Fruit fly (Drosophila melanogaster) whole organism, prepupa: ENCODE data around the gene Mnt.

Source experiments
- Blimp-1 ChIP-seq: fragments of 200-800 bp; sonication (Bioruptor generic); optimal IDR thresholded peaks from 3 replicates; lab custom pipeline; 2017; ENCODE audit warnings: missing biosample characterization, missing genetic modification characterization, mild to moderate bottlenecking, moderate library complexity, missing genetic modification reagents
- CG10631 ChIP-seq: fragments of 200-800 bp; sonication (Bioruptor generic); optimal IDR thresholded peaks from 2 replicates; lab custom pipeline; 2016; ENCODE audit warnings: missing biosample characterization, missing genetic modification characterization
- CG10669 ChIP-seq: fragments of 200-800 bp; sonication (Bioruptor generic); optimal IDR thresholded peaks from 3 replicates; lab custom pipeline; 2018; ENCODE audit warnings: missing biosample characterization, mild to moderate bottlenecking, missing genetic modification characterization, moderate library complexity
- CG11294 ChIP-seq: fragments of 200-800 bp; sonication (Bioruptor generic); IDR thresholded peaks from 2 replicates; pipeline ENCODE4 v1.3.6; 2022; ENCODE audit warnings: missing biosample characterization, missing genetic modification characterization
- CG11902 ChIP-seq: fragments of 200-800 bp; sonication (Bioruptor generic); optimal IDR thresholded peaks from 3 replicates; lab custom pipeline; 2016; ENCODE audit warnings: missing biosample characterization, missing genetic modification characterization
- CG15336 ChIP-seq: fragments of 200-800 bp; sonication (Bioruptor generic); IDR thresholded peaks from 2 replicates; pipeline ENCODE4 v1.3.6; 2022; ENCODE audit warnings: missing biosample characterization, missing genetic modification characterization
- CG1621 ChIP-seq: fragments of 200-800 bp; sonication (Bioruptor generic); optimal IDR thresholded peaks from 3 replicates; lab custom pipeline; 2018; ENCODE audit warnings: missing biosample characterization, mild to moderate bottlenecking, missing genetic modification characterization
- CG16779 ChIP-seq: fragments of 200-800 bp; sonication (Bioruptor generic); optimal IDR thresholded peaks from 3 replicates; lab custom pipeline; 2017; ENCODE audit warnings: missing biosample characterization, mild to moderate bottlenecking, missing genetic modification characterization
- CG3032 ChIP-seq: fragments of 200-800 bp; optimal IDR thresholded peaks from 2 replicates; lab custom pipeline; 2019; ENCODE audit warnings: missing biosample characterization, mild to moderate bottlenecking, missing genetic modification characterization, moderate library complexity
- CG31627 ChIP-seq: fragments of 200-800 bp; sonication (Bioruptor generic); optimal IDR thresholded peaks from 3 replicates; lab custom pipeline; 2016; ENCODE audit warnings: missing biosample characterization, missing genetic modification characterization
- CG32006 ChIP-seq: fragments of 200-800 bp; sonication (Bioruptor generic); optimal IDR thresholded peaks from 3 replicates; lab custom pipeline; 2017; ENCODE audit warnings: missing biosample characterization, mild to moderate bottlenecking, missing genetic modification characterization
- CG34406 ChIP-seq: fragments of 200-800 bp; sonication (Bioruptor generic); optimal IDR thresholded peaks from 3 replicates; lab custom pipeline; 2016; ENCODE audit warnings: missing biosample characterization, missing genetic modification characterization
- CG4318 ChIP-seq: fragments of 200-800 bp; sonication (Bioruptor generic); optimal IDR thresholded peaks from 3 replicates; lab custom pipeline; 2017; ENCODE audit warnings: missing biosample characterization, mild to moderate bottlenecking, missing genetic modification characterization
- CG6163 ChIP-seq: fragments of 200-800 bp; sonication (Bioruptor generic); IDR thresholded peaks from 3 replicates; pipeline ENCODE4 v1.3.6; 2022; ENCODE audit warnings: missing biosample characterization, missing genetic modification characterization
- CG6276 ChIP-seq: fragments of 200-800 bp; sonication (Bioruptor generic); optimal IDR thresholded peaks from 2 replicates; lab custom pipeline; 2017; ENCODE audit warnings: missing biosample characterization, mild to moderate bottlenecking, missing genetic modification characterization
- CG6792 ChIP-seq: fragments of 200-800 bp; sonication (Bioruptor generic); optimal IDR thresholded peaks from 3 replicates; lab custom pipeline; 2016; ENCODE audit warnings: missing biosample characterization, missing genetic modification characterization
- CG6808 ChIP-seq: fragments of 200-800 bp; sonication (Bioruptor generic); optimal IDR thresholded peaks from 3 replicates; lab custom pipeline; 2017; ENCODE audit warnings: missing biosample characterization, missing genetic modification characterization, mild to moderate bottlenecking, moderate library complexity, missing genetic modification reagents
- CG6854 ChIP-seq: fragments of 200-800 bp; sonication (Bioruptor generic); optimal IDR thresholded peaks from 2 replicates; lab custom pipeline; 2017; ENCODE audit warnings: missing biosample characterization, mild to moderate bottlenecking, missing genetic modification characterization
- CG7368 ChIP-seq: fragments of 200-800 bp; sonication (Bioruptor generic); optimal IDR thresholded peaks from 3 replicates; lab custom pipeline; 2016; ENCODE audit warnings: missing biosample characterization, missing genetic modification characterization
- CG8632 ChIP-seq: fragments of 200-800 bp; sonication (Bioruptor generic); optimal IDR thresholded peaks from 3 replicates; lab custom pipeline; 2016; ENCODE audit warnings: missing biosample characterization, missing genetic modification characterization
- CG9139 ChIP-seq: fragments of 200-800 bp; sonication (Bioruptor generic); optimal IDR thresholded peaks from 3 replicates; lab custom pipeline; 2017; ENCODE audit warnings: missing biosample characterization, mild to moderate bottlenecking, missing genetic modification characterization
- Eip78C ChIP-seq: fragments of 200-800 bp; sonication (Bioruptor generic); peaks from one replicate; lab custom pipeline; 2016; ENCODE audit warnings: missing biosample characterization, missing genetic modification characterization
- Ets21C ChIP-seq: fragments of 200-800 bp; sonication (Bioruptor generic); optimal IDR thresholded peaks from 3 replicates; lab custom pipeline; 2016; ENCODE audit warnings: missing biosample characterization, missing genetic modification characterization
- Gug ChIP-seq: fragments of 200-800 bp; sonication (Bioruptor generic); IDR thresholded peaks from 2 replicates; pipeline ENCODE4 v1.3.6; 2022; ENCODE audit warnings: missing biosample characterization, missing genetic modification characterization
- Hr39 ChIP-seq: fragments of 200-800 bp; sonication (Bioruptor generic); optimal IDR thresholded peaks from 2 replicates; lab custom pipeline; 2016; ENCODE audit warnings: missing biosample characterization, missing genetic modification characterization
- Lpt ChIP-seq: fragments of 200-800 bp; sonication (Bioruptor generic); optimal IDR thresholded peaks from 3 replicates; lab custom pipeline; 2016; ENCODE audit warnings: missing biosample characterization, missing genetic modification characterization
- Met ChIP-seq: fragments of 200-800 bp; sonication (Bioruptor generic); optimal IDR thresholded peaks from 3 replicates; lab custom pipeline; 2016; ENCODE audit warnings: missing biosample characterization, missing genetic modification characterization
- OdsH ChIP-seq: fragments of 200-800 bp; sonication (Bioruptor generic); optimal IDR thresholded peaks from 3 replicates; lab custom pipeline; 2016; ENCODE audit warnings: missing biosample characterization, missing genetic modification characterization
- Smox ChIP-seq: fragments of 200-800 bp; sonication (Bioruptor generic); optimal IDR thresholded peaks from 3 replicates; lab custom pipeline; 2016; ENCODE audit warnings: missing biosample characterization, missing genetic modification characterization
- Sox14 ChIP-seq: fragments of 200-800 bp; sonication (Bioruptor generic); optimal IDR thresholded peaks from 3 replicates; lab custom pipeline; 2016; ENCODE audit warnings: missing biosample characterization, missing genetic modification characterization
- Sox15 ChIP-seq: fragments of 200-800 bp; sonication (Bioruptor generic); optimal IDR thresholded peaks from 3 replicates; lab custom pipeline; 2016; ENCODE audit warnings: missing biosample characterization, missing genetic modification characterization
- achi ChIP-seq: fragments of 200-800 bp; sonication (Bioruptor generic); optimal IDR thresholded peaks from 3 replicates; lab custom pipeline; 2016; ENCODE audit warnings: missing biosample characterization, missing genetic modification characterization
- acj6 ChIP-seq: fragments of 200-800 bp; sonication (Bioruptor generic); optimal IDR thresholded peaks from 3 replicates; lab custom pipeline; 2016; ENCODE audit warnings: missing biosample characterization, missing genetic modification characterization
- cyc ChIP-seq: fragments of 200-800 bp; sonication (Bioruptor generic); optimal IDR thresholded peaks from 3 replicates; lab custom pipeline; 2016; ENCODE audit warnings: missing biosample characterization, missing genetic modification characterization
- dac ChIP-seq: fragments of 200-800 bp; sonication (Bioruptor generic); optimal IDR thresholded peaks from 2 replicates; lab custom pipeline; 2017; ENCODE audit warnings: missing biosample characterization, mild to moderate bottlenecking, missing genetic modification characterization
- dsx ChIP-seq: fragments of 200-800 bp; optimal IDR thresholded peaks from 3 replicates; lab custom pipeline; 2019; ENCODE audit warnings: missing biosample characterization, mild to moderate bottlenecking, missing genetic modification characterization, moderate library complexity; ENCODE audit not compliant: poor library complexity, severe bottlenecking
- eg ChIP-seq: fragments of 200-800 bp; sonication (Bioruptor generic); IDR thresholded peaks from 3 replicates; pipeline ENCODE4 v1.3.6; 2022; ENCODE audit warnings: missing biosample characterization, missing genetic modification characterization
- esn ChIP-seq: fragments of 200-800 bp; sonication (Bioruptor generic); optimal IDR thresholded peaks from 2 replicates; lab custom pipeline; 2016; ENCODE audit warnings: missing biosample characterization, mild to moderate bottlenecking, missing genetic modification characterization, moderate library complexity
- fd59A ChIP-seq: fragments of 200-800 bp; sonication (Bioruptor generic); optimal IDR thresholded peaks from 2 replicates; lab custom pipeline; 2017; ENCODE audit warnings: missing biosample characterization, mild to moderate bottlenecking, missing genetic modification characterization, missing genetic modification reagents
- fd85E ChIP-seq: fragments of 200-800 bp; sonication (Bioruptor generic); optimal IDR thresholded peaks from 3 replicates; lab custom pipeline; 2016; ENCODE audit warnings: missing biosample characterization, missing genetic modification characterization
- fkh ChIP-seq: fragments of 200-800 bp; sonication (Bioruptor generic); optimal IDR thresholded peaks from 3 replicates; lab custom pipeline; 2017; ENCODE audit warnings: missing biosample characterization, mild to moderate bottlenecking, missing genetic modification characterization, moderate library complexity
- net ChIP-seq: fragments of 200-800 bp; sonication (Bioruptor generic); optimal IDR thresholded peaks from 3 replicates; lab custom pipeline; 2016; ENCODE audit warnings: missing biosample characterization, missing genetic modification characterization
- spab ChIP-seq: fragments of 200-800 bp; sonication (Bioruptor generic); optimal IDR thresholded peaks from 2 replicates; lab custom pipeline; 2017; ENCODE audit warnings: missing biosample characterization, mild to moderate bottlenecking, missing genetic modification characterization, missing genetic modification reagents
- ss ChIP-seq, 2 experiments: fragments of 200-800 bp; sonication (Bioruptor generic); optimal IDR thresholded peaks; 2 replicates in 1 of 2; 3 replicates in 1 of 2; lab custom pipeline; 2017 to 2018; ENCODE audit warnings: mild to moderate bottlenecking in 2 of 2, missing biosample characterization in 2 of 2, missing genetic modification characterization in 2 of 2, moderate library complexity in 1 of 2
- svp ChIP-seq: fragments of 200-800 bp; sonication (Bioruptor generic); peaks from one replicate; lab custom pipeline; 2016; ENCODE audit warnings: missing biosample characterization, missing genetic modification characterization
- vri ChIP-seq: fragments of 200-800 bp; sonication (Bioruptor generic); optimal IDR thresholded peaks from 3 replicates; lab custom pipeline; 2016; ENCODE audit warnings: missing biosample characterization, mild to moderate bottlenecking, missing genetic modification characterization

Mnt gene

DNA sequence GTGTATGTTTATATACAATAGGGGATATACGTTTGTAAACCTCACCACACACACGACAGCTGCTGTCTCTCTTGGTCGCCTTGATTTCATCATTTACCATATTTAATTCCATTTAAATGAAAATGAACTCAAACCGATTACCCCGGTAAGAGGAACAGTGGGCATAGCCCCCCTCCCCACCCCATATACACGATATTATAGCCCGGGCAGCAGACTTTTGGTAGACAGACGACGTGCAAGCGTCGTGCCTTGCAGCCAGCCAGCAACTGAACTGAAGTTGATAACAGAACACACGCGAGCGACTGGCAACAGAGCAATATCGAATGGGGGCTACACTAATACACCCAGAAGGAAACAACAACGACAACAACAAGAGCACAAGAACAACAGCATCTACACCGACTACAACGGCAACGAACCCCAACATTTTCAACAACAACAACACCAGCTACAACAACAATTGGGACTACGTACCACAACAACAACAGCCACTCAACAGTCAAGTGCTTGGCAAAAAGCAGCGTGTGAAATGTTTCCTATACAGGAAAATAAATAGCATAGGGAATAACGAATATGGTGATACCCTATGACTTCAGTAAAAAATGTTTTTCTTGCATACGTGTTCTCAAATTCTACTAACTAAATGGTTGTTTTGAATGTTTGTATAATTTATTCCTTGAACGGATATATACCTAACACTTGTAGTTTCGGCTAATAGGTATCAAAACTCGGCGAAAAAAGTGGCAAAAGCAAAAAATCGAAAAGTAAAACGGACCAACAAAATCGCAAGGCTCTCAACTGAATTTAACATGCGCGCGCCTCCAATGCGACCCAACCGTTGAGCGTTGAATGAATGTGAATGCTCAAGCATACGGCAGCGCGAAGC lies 71.6 kb downstream of the Mnt start (continued):
- TF ChIP-seq fkh (no peak), Smox (GFP tag; lab: Kevin White, UChicago) (peak; percentile 88), CG6276 (GFP tag; lab: Kevin White, UChicago) (peak; percentile 85), dac (GFP tag; lab: Kevin White, UChicago) (peak; percentile 78), ss (GFP tag; optimal IDR thresholded peaks at IDR 0.05; lab: Kevin White, UChicago) (peak; percentile 27 to 83), esn (GFP tag; lab: Kevin White, UChicago) (peak; percentile 90), CG3032 (tag; lab: Kevin White, UChicago) (peak; percentile 87), svp (GFP tag; lab: Kevin White, UChicago) (peak; percentile 91), CG31627 (GFP tag; lab: Kevin White, UChicago) (peak; percentile 92), acj6 (GFP tag; lab: Kevin White, UChicago) (peak; percentile 89)

DNA sequence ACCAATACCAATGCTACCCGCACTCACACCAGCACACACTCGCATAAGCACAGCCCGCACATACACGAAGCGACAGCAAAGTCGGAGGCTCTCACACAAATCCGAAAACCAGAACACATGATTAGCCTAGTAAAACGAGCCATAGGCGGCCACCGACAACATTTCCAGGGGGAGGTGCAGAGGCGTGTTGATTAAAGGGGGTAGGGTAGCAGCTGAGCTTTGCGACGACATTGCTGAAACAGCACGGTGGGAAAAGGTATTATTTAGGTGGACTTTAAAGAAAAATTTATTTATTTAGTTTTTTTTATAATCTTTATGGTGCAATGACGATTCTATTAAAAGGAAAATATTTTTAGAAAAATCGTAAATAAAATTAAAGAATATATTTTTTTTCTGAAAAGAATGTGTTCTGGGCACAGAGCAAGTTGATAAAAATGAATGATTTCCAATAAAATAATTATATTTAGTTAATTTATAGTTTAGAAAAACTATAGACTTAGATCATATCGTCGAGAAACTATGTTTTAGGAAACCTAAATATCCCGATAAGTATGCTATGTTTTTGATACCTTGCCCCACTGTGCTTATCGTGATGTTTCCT lies 72.4 kb downstream of the Mnt start:
- TF ChIP-seq Met (GFP tag; lab: Kevin White, UChicago) (peak; percentile 75), CG4318 (GFP tag; lab: Kevin White, UChicago) (peak; percentile 90), CG10631 (GFP tag; lab: Kevin White, UChicago) (peak; percentile 89), esn (GFP tag; lab: Kevin White, UChicago) (peak; percentile 80), Smox (GFP tag; lab: Kevin White, UChicago) (peak; percentile 74), fd85E (GFP tag; lab: Kevin White, UChicago) (no peak), Sox15 (GFP tag; lab: Kevin White, UChicago) (peak; percentile 77), CG10669 (GFP tag; lab: Kevin White, UChicago) (peak; percentile 69), acj6 (GFP tag; lab: Kevin White, UChicago) (peak; percentile 72), cyc (GFP tag; lab: Kevin White, UChicago) (peak; percentile 60), Blimp-1 (peak; percentile 53), fkh (no peak), CG1621 (tag; lab: Kevin White, UChicago) (no peak), Ets21C (GFP tag; lab: Kevin White, UChicago) (peak; percentile 25), fd59A (GFP tag; lab: Kevin White, UChicago) (no peak), Gug (GFP tag; lab: Robert Waterston, UW) (peak; percentile 66), Eip78C (peak; percentile 90), CG6854 (no peak), net (GFP tag; lab: Kevin White, UChicago) (peak; percentile 69), CG9139 (GFP tag; lab: Kevin White, UChicago) (peak; percentile 78), CG6792 (GFP tag; lab: Kevin White, UChicago) (peak; percentile 81), CG32006 (GFP tag; lab: Kevin White, UChicago) (peak; percentile 92), CG15336 (GFP tag; lab: Robert Waterston, UW) (peak; percentile 77), spab (peak; percentile 75), Lpt (no peak), dsx (GFP tag; lab: Kevin White, UChicago) (peak; percentile 52), CG31627 (GFP tag; lab: Kevin White, UChicago) (peak; percentile 40), Sox14 (no peak), CG6808 (peak; percentile 43), Hr39 (GFP tag; lab: Kevin White, UChicago) (no peak), achi (GFP tag; lab: Kevin White, UChicago) (peak; percentile 85), CG6163 (GFP tag; lab: Robert Waterston, UW) (peak; percentile 4), CG11294 (peak; percentile 67; the same call in 1 of the 2 replicates), CG11902 (GFP tag; lab: Kevin White, UChicago) (peak; percentile 68), eg (GFP tag; lab: Robert Waterston, UW) (peak; percentile 59; the same call in 2 of the 3 replicates), CG34406 (GFP tag; lab: Kevin White, UChicago) (peak; percentile 87), vri (no peak), CG7368 (GFP tag; lab: Kevin White, UChicago) (peak; percentile 53), CG8632 (GFP tag; lab: Kevin White, UChicago) (peak; percentile 91), CG16779 (tag; lab: Kevin White, UChicago) (peak; percentile 41), OdsH (GFP tag; lab: Kevin White, UChicago) (peak; percentile 84), CG3032 (tag; lab: Kevin White, UChicago) (peak; percentile 87)
